Fruit fly (Drosophila melanogaster): ENCODE results near the gene Cpr67Fb.

Gene Cpr67Fb

DNA sequence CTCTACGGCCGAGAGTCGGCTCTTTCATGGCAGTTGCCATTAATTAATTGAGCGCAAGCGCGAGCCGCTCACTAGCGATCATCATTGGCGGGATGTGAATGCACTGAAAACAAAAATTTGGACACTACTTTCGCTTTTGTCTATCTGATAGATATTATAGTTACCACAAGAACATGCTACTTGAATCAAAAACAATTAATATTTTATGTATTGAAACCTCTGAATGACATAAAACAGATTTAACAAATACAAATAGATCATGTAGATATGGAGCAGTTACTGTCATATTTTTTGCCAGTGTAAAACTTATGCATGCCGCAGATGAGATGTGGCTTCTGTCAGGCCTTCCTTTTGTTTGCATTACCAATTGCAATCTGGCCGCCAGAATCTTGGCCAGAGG, 34.0 kb downstream of the Cpr67Fb start:
- TF ChIP-seq svp (GFP tag) (peak; percentile 65), eg (GFP tag; IDR thresholded peaks at IDR 0.05) (peak; percentile 61; the same call in 2 of the 3 replicates), CG8119 (GFP tag; IDR thresholded peaks at IDR 0.05) (peak; percentile 71), Gug (GFP tag; IDR thresholded peaks at IDR 0.05) (peak; percentile 48), CG8632 (GFP tag; optimal IDR thresholded peaks at IDR 0.05) (peak; percentile 62), CG9139 (GFP tag; optimal IDR thresholded peaks at IDR 0.05) (peak; percentile 38), Hr38 (GFP tag; optimal IDR thresholded peaks at IDR 0.05) (no peak), dac (GFP tag; optimal IDR thresholded peaks at IDR 0.05) (peak; percentile 60), CG15336 (GFP tag; IDR thresholded peaks at IDR 0.05) (peak; percentile 72), CG7368 (GFP tag; optimal IDR thresholded peaks at IDR 0.05) (peak; percentile 45), CG6163 (GFP tag; IDR thresholded peaks at IDR 0.05) (peak; percentile 60), CG1621 (tag; optimal IDR thresholded peaks at IDR 0.05) (peak; percentile 30), salr (GFP tag; optimal IDR thresholded peaks at IDR 0.05) (peak in 1 of 2 experiments; percentile 13), Blimp-1 (GFP tag; optimal IDR thresholded peaks at IDR 0.05) (peak; percentile 13), Met (GFP tag; optimal IDR thresholded peaks at IDR 0.05) (peak; percentile 35), Lpt (GFP tag; optimal IDR thresholded peaks at IDR 0.05) (peak; percentile 55), CG8319 (GFP tag; optimal IDR thresholded peaks at IDR 0.05) (peak; percentile 39), vri (GFP tag; optimal IDR thresholded peaks at IDR 0.05) (no peak), esn (GFP tag; optimal IDR thresholded peaks at IDR 0.05) (peak; percentile 34), CG6808 (GFP tag; optimal IDR thresholded peaks at IDR 0.05) (peak; percentile 67), Eip75B (GFP tag; optimal IDR thresholded peaks at IDR 0.05) (peak; percentile 53), topi (GFP tag; optimal IDR thresholded peaks at IDR 0.05) (peak; percentile 39), Sox15 (GFP tag; optimal IDR thresholded peaks at IDR 0.05) (no peak), Hr4 (GFP tag; optimal IDR thresholded peaks at IDR 0.05) (peak; percentile 65), pdm3 (GFP tag; optimal IDR thresholded peaks at IDR 0.05) (peak; percentile 48), spab (GFP tag; optimal IDR thresholded peaks at IDR 0.05) (peak; percentile 49), CG3032 (tag; optimal IDR thresholded peaks at IDR 0.05) (peak; percentile 54), Smox (GFP tag; optimal IDR thresholded peaks at IDR 0.05) (peak; percentile 27), CG32006 (GFP tag; optimal IDR thresholded peaks at IDR 0.05) (peak; percentile 71), Hr39 (GFP tag; optimal IDR thresholded peaks at IDR 0.05) (no peak), Eip93F (GFP tag; optimal IDR thresholded peaks at IDR 0.05) (no peak), fd85E (GFP tag; optimal IDR thresholded peaks at IDR 0.05) (no peak), acj6 (GFP tag; optimal IDR thresholded peaks at IDR 0.05) (peak; percentile 45), CG34406 (GFP tag; optimal IDR thresholded peaks at IDR 0.05) (peak; percentile 62), CG31627 (GFP tag; optimal IDR thresholded peaks at IDR 0.05) (peak; percentile 14), CG11294 (GFP tag; IDR thresholded peaks at IDR 0.05) (peak; percentile 42), CG6854 (GFP tag; optimal IDR thresholded peaks at IDR 0.05) (no peak), Sox14 (GFP tag; optimal IDR thresholded peaks at IDR 0.05) (peak; percentile 33), dsx (GFP tag; optimal IDR thresholded peaks at IDR 0.05; ENCODE audit: poor library complexity, severe bottlenecking) (peak; percentile 52), fd59A (GFP tag; optimal IDR thresholded peaks at IDR 0.05) (peak; percentile 30), net (GFP tag; optimal IDR thresholded peaks at IDR 0.05) (peak; percentile 43), Sox102F (GFP tag; optimal IDR thresholded peaks at IDR 0.05) (no peak), CG6792 (GFP tag; optimal IDR thresholded peaks at IDR 0.05) (peak; percentile 51), CG16779 (tag; optimal IDR thresholded peaks at IDR 0.05) (no peak), Ets96B (tag; optimal IDR thresholded peaks at IDR 0.05) (peak; percentile 58), CG10631 (GFP tag; optimal IDR thresholded peaks at IDR 0.05) (peak; percentile 60), lz (GFP tag; optimal IDR thresholded peaks at IDR 0.05) (peak; percentile 33), fkh (GFP tag; optimal IDR thresholded peaks at IDR 0.05) (no peak), cyc (GFP tag; optimal IDR thresholded peaks at IDR 0.05) (no peak), Eip78C (GFP tag) (peak; percentile 92), CG3919 (GFP tag; optimal IDR thresholded peaks at IDR 0.05) (peak; percentile 67), OdsH (GFP tag; optimal IDR thresholded peaks at IDR 0.05) (peak; percentile 41), Ets21C (GFP tag; optimal IDR thresholded peaks at IDR 0.05) (no peak)

Measured in whole organism, prepupa.